Worm (Caenorhabditis elegans) whole organism, L4/young adult: Measurements from ENCODE around the gene T25G12.6.

Experiments used
- W03F9.2 ChIP-seq: fragments of 150-350 bp; optimal IDR thresholded peaks from 2 replicates; lab custom pipeline; 2014; ENCODE audit warnings: missing biosample characterization, missing genetic modification characterization
- dao-5 ChIP-seq: sonication (generic microtip); optimal IDR thresholded peaks from 2 replicates; lab custom pipeline; 2016; ENCODE audit warnings: missing genotype, missing genetic modification characterization, moderate library complexity, missing compliant biosample characterization
- him-1 ChIP-seq: sonication (generic microtip); optimal IDR thresholded peaks from 2 replicates; lab custom pipeline; 2016; ENCODE audit warnings: missing genotype, missing genetic modification reagents, missing genetic modification characterization, missing compliant biosample characterization

The T25G12.6 gene

DNA sequence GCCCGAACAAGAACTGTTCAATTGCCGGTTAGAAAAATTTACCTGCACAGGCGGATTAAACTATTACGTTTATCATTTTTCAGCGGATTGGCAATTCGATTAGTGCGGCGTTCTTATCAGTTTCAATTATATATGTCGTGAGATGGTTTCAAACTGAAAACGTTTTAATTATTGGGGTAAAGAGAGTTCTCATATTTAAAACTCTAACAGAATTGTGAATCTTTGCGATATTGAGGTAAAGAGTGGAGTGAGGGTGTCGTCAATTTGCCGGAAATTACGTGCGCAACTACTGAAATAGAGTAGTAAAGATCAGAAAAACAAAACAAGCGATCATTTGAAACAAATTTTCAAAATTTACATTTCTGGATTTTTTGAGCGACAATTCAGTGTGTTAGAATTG lies at the start of gene T25G12.6:
Gene T25G12.6 (minus strand): TSS at position 101 of the 400 bp plus-strand sequence.
- TF ChIP-seq dao-5 (no peak), him-1 (tag; lab: Kevin White, UChicago) (no peak), W03F9.2 (tag; lab: Kevin White, UChicago) (no peak)

DNA sequence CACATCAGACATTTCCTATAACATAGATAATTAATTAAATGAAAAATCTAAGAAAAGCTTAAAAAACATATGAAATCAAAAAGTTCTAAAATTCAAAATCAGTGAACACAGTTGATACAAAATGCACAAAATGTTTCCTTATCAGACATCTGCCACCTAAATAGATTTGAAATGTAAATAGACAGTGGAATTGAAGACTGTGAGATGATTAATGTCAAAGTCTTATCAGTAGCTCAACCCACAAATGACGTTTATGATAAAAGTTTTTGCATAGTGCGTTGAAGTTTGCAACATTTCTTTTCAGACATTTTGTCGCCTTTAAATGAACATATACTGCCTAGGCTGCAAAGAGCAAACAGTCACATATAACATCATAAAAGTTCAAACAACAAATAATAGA lies 26.8 kb upstream of the T25G12.6 start, which contains the start of gene Y40C7B.4:
Gene Y40C7B.4 (minus strand): TSS at position 19 of the 400 bp plus-strand sequence.
- TF ChIP-seq W03F9.2 (tag; lab: Kevin White, UChicago) (no peak), him-1 (tag; lab: Kevin White, UChicago) (no peak), dao-5 (no peak)

DNA sequence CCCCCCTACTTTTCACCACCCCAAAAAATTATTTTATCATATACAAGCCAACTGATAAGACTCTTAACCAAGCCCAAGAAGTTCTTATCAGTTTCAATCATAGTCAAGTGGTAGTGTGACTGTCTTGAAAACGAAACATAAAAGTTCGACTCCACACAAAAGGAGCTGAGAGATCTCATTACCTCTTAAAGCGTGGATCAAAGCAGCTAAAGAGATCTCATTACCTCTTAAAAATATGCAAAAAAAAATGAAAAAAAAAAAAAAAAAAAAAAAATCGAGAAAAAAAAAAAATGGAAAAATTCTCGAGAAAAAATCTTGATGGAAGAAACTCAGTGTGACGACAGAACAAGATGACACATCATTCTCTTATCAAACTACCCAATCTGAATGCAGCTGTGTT lies 25.7 kb upstream of the T25G12.6 start:
- peak; percentile 19 for TF ChIP-seq W03F9.2 (tag; lab: Kevin White, UChicago)

DNA sequence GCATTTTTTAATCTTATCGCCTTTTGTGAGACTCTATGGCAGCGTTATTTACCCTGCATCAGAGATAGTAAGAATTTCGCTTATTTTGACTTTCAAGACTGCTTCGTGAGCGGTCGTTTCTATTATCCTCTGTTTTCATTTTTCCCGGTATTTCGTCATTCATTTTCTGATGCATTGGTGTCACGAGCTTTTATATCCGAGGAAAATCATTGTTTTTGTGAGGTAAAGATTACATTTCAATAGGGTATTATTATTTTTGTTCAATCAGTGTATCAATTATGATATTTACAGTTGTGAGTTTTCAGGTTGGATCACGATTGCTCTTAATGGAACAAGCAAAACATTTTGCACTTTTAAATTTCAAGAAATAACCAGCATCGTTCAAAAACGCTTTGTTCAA lies 17.3 kb upstream of the T25G12.6 start:
- TF ChIP-seq dao-5, result no peak
- TF ChIP-seq him-1 (tag; lab: Kevin White, UChicago), result no peak
- TF ChIP-seq W03F9.2 (tag; lab: Kevin White, UChicago), result no peak

DNA sequence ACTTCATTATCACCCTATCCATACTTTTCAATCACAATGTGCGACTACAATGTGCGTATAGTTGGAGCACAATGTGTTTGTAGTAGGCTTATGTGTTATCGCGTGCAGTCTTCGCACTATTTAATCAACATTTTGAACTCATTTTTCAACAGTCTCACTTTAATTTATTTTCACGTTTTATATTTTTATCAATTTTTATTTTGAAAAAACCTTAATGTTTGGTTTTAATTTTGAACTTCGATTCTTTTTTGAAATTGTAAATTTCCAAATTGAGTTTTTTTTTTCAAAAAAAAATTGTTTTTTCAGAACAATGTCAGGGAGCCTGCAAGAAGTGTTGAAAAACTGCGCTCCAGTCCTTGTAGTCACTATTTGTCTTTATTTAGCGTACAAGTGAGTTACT lies 13.0 kb upstream of the T25G12.6 start, which contains the start of gene T25G12.13:
Gene T25G12.13 (plus strand): TSS at position 301 of the 400 bp plus-strand sequence.
- TF ChIP-seq dao-5, result no peak
- TF ChIP-seq W03F9.2 (tag; lab: Kevin White, UChicago), result no peak
- no peak for TF ChIP-seq him-1 (tag; lab: Kevin White, UChicago)

DNA sequence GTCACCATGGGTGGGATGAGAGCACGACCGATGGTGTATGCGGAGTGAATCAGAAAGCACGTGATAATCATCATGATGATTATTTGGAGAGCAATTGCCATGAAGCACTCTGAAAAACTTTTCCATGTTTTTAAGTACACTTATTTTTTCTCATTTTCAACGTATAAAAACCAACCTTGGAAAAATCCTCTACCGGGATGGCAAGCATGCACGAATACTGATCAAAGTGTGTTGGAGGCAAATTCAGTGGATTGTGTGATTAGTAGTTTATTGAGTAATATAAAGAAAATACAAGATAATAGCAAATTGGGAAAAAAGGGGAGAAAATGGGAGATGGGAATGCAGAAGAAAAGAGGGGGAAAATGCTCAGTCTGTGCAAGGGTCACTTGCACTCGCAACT lies 7.4 kb upstream of the T25G12.6 start, which contains the start of gene T25G12.11:
Gene T25G12.11 (minus strand): TSS at position 101 of the 400 bp plus-strand sequence.
- TF ChIP-seq him-1 (tag; lab: Kevin White, UChicago), result no peak
- no peak for TF ChIP-seq dao-5
- no peak for TF ChIP-seq W03F9.2 (tag; lab: Kevin White, UChicago)

DNA sequence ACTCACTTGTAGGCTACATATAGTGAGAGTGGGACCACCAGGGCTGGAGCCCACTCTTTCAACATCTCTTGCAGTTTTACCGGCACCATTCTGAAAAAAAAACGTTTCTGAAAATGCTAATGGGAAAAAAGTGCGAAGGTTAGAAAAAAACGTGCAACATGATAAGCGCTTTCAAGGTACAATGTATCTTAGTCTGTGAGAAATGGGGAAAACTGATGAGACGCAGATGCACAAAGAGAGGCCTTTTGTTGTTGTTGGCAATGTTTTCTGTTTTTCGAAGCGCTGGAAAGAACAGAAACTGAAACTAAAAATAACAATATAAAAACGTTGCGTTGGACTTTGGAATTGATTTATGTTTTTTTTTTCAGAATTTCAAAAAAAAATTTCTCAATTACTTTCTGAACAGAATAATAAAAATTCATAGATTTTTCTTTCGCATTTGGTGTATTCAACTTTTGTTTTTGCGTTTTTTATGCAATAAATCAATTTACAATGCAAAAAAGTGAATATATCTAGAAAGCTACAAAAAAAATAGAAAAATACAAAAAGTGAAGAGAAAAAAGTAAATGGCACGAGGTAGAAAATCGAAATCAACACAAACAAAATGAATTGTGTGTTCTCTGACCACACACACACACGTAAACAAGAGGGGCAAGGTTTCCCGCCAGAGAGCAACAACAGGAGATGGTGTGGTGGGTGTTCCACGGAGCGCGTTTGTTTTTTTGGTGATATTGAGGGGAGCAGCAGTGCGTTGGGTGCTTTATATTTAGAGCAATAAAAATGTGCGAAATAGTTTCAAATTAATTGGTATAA lies 5.9 kb upstream of the T25G12.6 start, which contains the start of gene dhs-30:
Gene dhs-30 (minus strand): TSS at position 90 of the 813 bp plus-strand sequence.
- no peak for TF ChIP-seq W03F9.2 (tag; lab: Kevin White, UChicago)
- TF ChIP-seq dao-5, result no peak
- no peak for TF ChIP-seq him-1 (tag; lab: Kevin White, UChicago)

DNA sequence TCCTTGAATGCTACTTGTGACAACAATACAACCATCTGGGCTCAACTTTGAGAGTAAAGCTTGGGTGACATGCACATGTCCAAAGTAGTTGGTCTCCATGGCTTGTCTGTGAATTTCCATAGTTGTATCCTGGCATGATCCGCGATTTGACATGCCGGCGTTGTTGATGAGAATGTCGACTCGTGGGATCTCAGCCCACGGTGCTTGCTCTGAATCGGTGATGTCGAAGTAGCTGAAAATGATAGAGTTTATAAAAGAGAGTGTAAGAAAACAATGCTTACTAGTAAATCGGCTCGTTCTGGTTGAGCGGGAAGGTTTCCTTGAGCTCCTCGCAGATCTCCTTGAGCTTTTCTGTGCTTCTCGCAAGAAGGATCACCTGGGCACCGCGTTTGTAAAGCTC lies 5.0 kb upstream of the T25G12.6 start:
- no peak for TF ChIP-seq dao-5
- no peak for TF ChIP-seq him-1 (tag; lab: Kevin White, UChicago)
- TF ChIP-seq W03F9.2 (tag; lab: Kevin White, UChicago), result no peak

DNA sequence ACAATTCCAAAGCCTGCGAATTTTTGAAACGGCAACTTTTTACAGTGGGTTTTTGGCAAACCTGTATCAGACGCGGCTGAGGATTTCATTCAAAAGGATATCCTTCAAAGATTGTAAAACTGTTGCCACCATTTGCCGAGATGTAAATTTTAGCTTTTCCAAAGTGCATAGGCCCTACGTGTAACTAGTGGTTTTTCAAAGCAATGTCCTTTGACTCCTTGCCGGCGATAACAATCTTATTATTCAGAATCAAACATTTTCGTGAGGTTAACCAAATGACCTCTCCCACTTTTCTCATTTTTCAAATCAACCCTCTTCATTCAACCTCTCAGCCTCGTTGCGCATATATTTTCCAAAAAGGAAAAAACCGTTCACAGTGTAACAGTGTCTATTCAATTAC lies 1.3 kb upstream of the T25G12.6 start, which contains the start of gene T25G12.3:
Gene T25G12.3 (plus strand): TSS at position 301 of the 400 bp plus-strand sequence.
- TF ChIP-seq dao-5, result no peak
- TF ChIP-seq him-1 (tag; lab: Kevin White, UChicago), result no peak
- no peak for TF ChIP-seq W03F9.2 (tag; lab: Kevin White, UChicago)

DNA sequence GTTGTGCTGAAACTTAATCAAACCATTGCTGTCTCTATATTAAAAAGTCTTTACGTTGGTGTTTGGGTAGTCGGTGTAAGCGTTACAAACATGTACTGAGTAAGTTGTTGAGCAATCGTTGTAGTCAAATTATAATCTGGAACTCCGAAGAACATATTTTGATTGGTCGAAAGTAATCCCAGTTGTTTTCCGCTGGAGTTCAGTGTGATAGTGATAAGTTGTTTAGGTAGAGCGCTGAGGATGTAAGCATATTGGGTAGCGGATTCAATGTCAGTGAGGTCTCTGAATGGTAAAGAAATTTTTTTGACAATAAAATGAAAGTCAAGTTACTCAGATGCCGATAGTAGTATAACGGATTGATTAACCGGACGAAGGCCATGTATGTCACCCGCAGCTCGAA lies 2.6 kb downstream of the T25G12.6 start:
- TF ChIP-seq dao-5, result no peak
- TF ChIP-seq him-1 (tag; lab: Kevin White, UChicago), result no peak
- TF ChIP-seq W03F9.2 (tag; lab: Kevin White, UChicago), result no peak

DNA sequence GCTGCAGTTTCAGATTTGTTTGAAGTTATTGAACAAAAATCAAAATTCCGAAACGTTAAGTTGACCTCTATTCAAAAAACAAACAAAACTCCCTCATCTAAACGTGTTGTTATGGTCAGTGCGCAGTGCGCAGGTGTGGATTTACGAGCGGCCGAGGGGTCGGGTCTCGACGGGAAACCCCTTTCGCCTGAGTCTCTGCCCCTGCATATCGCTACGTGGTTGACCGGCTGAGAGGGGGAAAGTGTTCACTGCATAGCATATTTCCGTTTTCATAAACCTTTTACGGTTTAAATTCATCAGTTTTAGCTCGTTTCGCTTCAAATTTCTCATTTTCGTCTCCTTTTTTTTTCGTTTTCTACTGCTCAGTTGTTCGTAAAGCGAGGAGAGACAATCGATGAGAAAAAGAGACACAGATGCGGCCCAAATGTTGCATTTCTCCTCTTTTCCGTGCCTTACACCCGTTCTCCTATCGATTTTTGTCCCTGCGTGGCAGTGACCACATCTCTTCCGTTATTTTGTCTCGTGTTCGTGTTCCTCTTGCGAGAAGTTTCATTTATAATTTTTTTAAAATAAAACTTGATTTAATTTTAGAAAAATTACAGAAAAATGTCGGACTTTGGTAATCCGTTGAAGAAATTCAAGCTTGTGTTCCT lies 8.0 kb downstream of the T25G12.6 start, which contains the start of gene rab-6.2:
Gene rab-6.2 (plus strand): TSS at position 603 of the 653 bp plus-strand sequence.
- TF ChIP-seq dao-5, result no peak
- TF ChIP-seq him-1 (tag; lab: Kevin White, UChicago), result no peak
- TF ChIP-seq W03F9.2 (tag; lab: Kevin White, UChicago), result no peak

DNA sequence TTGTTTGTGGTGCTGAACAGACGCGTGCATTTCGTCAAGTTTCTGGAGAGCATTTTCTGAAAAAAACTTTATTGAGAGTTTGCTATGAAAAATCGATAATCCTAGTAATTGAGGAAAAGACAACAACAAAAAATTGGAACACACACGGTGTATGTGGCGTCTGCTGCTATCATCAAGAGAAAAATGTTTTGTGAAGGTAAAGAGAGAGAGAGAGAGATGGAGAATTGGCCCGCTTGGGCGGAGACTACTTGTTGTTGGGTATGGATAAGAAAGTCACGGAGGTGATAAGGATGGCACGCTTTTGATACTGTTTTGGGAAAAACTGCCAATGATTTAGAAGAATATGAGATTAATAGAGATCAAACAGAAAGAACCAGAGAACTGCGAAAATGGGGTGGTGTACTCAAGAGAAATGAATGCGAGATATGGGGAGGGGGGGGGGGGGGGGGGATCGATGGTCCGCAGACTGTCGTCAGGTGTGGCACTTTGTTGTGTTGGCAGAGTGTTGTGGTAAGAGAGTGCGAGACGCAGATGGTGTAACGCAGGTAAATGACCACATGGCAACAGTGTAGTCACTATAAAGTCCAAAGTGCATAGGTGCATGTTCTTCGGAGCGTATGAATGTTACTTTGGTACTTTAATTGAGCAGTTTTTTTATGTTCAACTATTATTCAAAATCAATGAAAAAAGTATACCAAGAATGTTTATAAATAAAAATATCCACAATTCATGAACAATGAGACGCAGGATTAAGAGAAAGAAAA lies 12.8 kb downstream of the T25G12.6 start, which contains the start of gene acdh-7:
Gene acdh-7 (minus strand): TSS at position 56 of the 764 bp plus-strand sequence.
- TF ChIP-seq dao-5 (no peak), W03F9.2 (tag; lab: Kevin White, UChicago) (no peak), him-1 (tag; lab: Kevin White, UChicago) (no peak)

DNA sequence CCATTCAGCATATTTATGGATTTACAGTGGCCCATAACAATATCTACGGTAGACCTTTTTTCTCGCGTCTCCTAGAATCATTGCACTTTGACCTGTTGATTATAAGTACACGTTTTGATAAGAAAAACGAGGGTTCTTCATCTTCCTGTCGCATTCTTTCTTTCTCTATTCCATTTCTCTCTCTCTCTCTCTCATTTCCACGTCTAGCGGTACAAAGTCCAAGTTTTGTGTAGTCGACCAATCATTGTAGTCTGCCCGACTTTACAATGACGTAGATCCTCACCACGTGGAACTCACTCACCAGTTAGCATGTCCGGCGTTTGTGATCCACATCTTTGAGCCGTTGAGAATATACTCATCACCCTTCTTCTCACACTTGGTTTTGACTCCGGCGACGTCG lies 13.8 kb downstream of the T25G12.6 start:
- TF ChIP-seq W03F9.2 (tag; lab: Kevin White, UChicago) (no peak), him-1 (tag; lab: Kevin White, UChicago) (no peak), dao-5 (no peak)
